Worm (Caenorhabditis elegans) whole organism, L2 larva: ENCODE measurements around the gene Y47D7A.17.

Experiments
- C34F6.9 ChIP-seq: fragments of 150-350 bp; optimal IDR thresholded peaks from 2 replicates; lab custom pipeline; 2014; ENCODE audit warnings: missing biosample characterization, missing genetic modification characterization
- F13H6.1 ChIP-seq: sonication (generic microtip); optimal IDR thresholded peaks from 2 replicates; lab custom pipeline; 2016; ENCODE audit warnings: missing genetic modification characterization, missing compliant biosample characterization
- Y55F3AM.14 ChIP-seq: fragments of 200-800 bp; sonication (Bioruptor generic); optimal IDR thresholded peaks from 2 replicates; lab custom pipeline; 2018; ENCODE audit warnings: mild to moderate bottlenecking, missing genetic modification characterization, missing compliant biosample characterization
- ZK546.5 ChIP-seq: sonication (generic microtip); optimal IDR thresholded peaks from 2 replicates; lab custom pipeline; 2017; ENCODE audit warnings: missing biosample characterization, missing genetic modification characterization
- alr-1 ChIP-seq: fragments of 150-350 bp; optimal IDR thresholded peaks from 2 replicates; lab custom pipeline; 2014; ENCODE audit warnings: missing biosample characterization, missing genetic modification characterization
- blmp-1 ChIP-seq: sonication (generic microtip); optimal IDR thresholded peaks from 2 replicates; lab custom pipeline; 2017; ENCODE audit warnings: missing genetic modification characterization, mild to moderate bottlenecking, missing compliant biosample characterization, antibody characterized with exemption, moderate library complexity; ENCODE audit not compliant: insufficient read depth
- ceh-16 ChIP-seq: fragments of 150-350 bp; optimal IDR thresholded peaks from 2 replicates; lab custom pipeline; 2014; ENCODE audit warnings: missing biosample characterization, missing genetic modification characterization
- ceh-82 ChIP-seq: fragments of 150-350 bp; optimal IDR thresholded peaks from 2 replicates; lab custom pipeline; 2014; ENCODE audit warnings: missing biosample characterization, missing genetic modification characterization
- crh-2 ChIP-seq: sonication (generic microtip); optimal IDR thresholded peaks from 2 replicates; lab custom pipeline; 2017; ENCODE audit warnings: missing biosample characterization, missing genetic modification characterization
- dmd-4 ChIP-seq: sonication (generic microtip); optimal IDR thresholded peaks from 2 replicates; lab custom pipeline; 2017; ENCODE audit warnings: missing biosample characterization, missing genetic modification characterization
- egl-27 ChIP-seq: sonication (generic microtip); optimal IDR thresholded peaks from 3 replicates; lab custom pipeline; 2017; ENCODE audit warnings: missing biosample characterization, missing genetic modification reagents, missing genetic modification characterization
- elt-1 ChIP-seq: fragments of 150-350 bp; optimal IDR thresholded peaks from 2 replicates; lab custom pipeline; 2014; ENCODE audit warnings: missing biosample characterization, missing genetic modification characterization
- elt-3 ChIP-seq: sonication (generic microtip); optimal IDR thresholded peaks from 2 replicates; lab custom pipeline; 2017; ENCODE audit warnings: missing biosample characterization, missing genetic modification characterization
- lin-11 ChIP-seq: fragments of 150-350 bp; sonication (generic microtip); optimal IDR thresholded peaks from 2 replicates; lab custom pipeline; 2014; ENCODE audit warnings: missing biosample characterization, missing genetic modification characterization, inconsistent platforms, mixed read lengths
- lin-13 ChIP-seq: fragments of 150-350 bp; optimal IDR thresholded peaks from 2 replicates; lab custom pipeline; 2014; ENCODE audit warnings: missing biosample characterization, missing genetic modification reagents, missing genetic modification characterization
- lin-39 ChIP-seq: fragments of 150-350 bp; optimal IDR thresholded peaks from 2 replicates; lab custom pipeline; 2014; ENCODE audit warnings: missing biosample characterization, missing genetic modification reagents, missing genetic modification characterization
- mab-5 ChIP-seq: fragments of 150-350 bp; optimal IDR thresholded peaks from 2 replicates; lab custom pipeline; 2014; ENCODE audit warnings: missing biosample characterization, missing genetic modification characterization
- mbf-1 ChIP-seq: sonication (generic microtip); optimal IDR thresholded peaks from 2 replicates; lab custom pipeline; 2017; ENCODE audit warnings: missing biosample characterization, missing genetic modification characterization
- mdl-1 ChIP-seq, 2 experiments: fragments of 150-350 bp in 1 of 2; sonication (generic microtip) in 1 of 2; optimal IDR thresholded peaks; 2 replicates each; lab custom pipeline; 2017; ENCODE audit warnings: missing biosample characterization in 2 of 2, missing genetic modification characterization in 2 of 2
- nhr-10 ChIP-seq: sonication (generic microtip); optimal IDR thresholded peaks from 2 replicates; lab custom pipeline; 2017; ENCODE audit warnings: missing biosample characterization, missing genetic modification characterization
- nhr-12 ChIP-seq: fragments of 150-350 bp; optimal IDR thresholded peaks from 2 replicates; lab custom pipeline; 2014; ENCODE audit warnings: missing biosample characterization, missing genetic modification characterization
- nhr-129 ChIP-seq: fragments of 150-350 bp; optimal IDR thresholded peaks from 2 replicates; lab custom pipeline; 2014; ENCODE audit warnings: missing biosample characterization, missing genetic modification characterization
- nhr-21 ChIP-seq: fragments of 150-350 bp; optimal IDR thresholded peaks from 2 replicates; lab custom pipeline; 2014; ENCODE audit warnings: missing biosample characterization, missing genetic modification characterization
- nhr-23 ChIP-seq: fragments of 150-350 bp; optimal IDR thresholded peaks from 2 replicates; lab custom pipeline; 2014; ENCODE audit warnings: missing biosample characterization, missing genetic modification reagents, missing genetic modification characterization
- nhr-237 ChIP-seq: fragments of 150-350 bp; optimal IDR thresholded peaks from 2 replicates; lab custom pipeline; 2014; ENCODE audit warnings: missing biosample characterization, missing genetic modification characterization
- nhr-77 ChIP-seq: fragments of 150-350 bp; optimal IDR thresholded peaks from 2 replicates; lab custom pipeline; 2014; ENCODE audit warnings: missing biosample characterization, missing genetic modification characterization
- skn-1 ChIP-seq: sonication (generic microtip); optimal IDR thresholded peaks from 2 replicates; lab custom pipeline; 2017; ENCODE audit warnings: missing biosample characterization, missing genetic modification characterization
- sma-9 ChIP-seq, 2 experiments: fragments of 150-350 bp in 1 of 2; sonication (generic microtip) in 1 of 2; optimal IDR thresholded peaks; 2 replicates each; lab custom pipeline; 2014 to 2016; ENCODE audit warnings: missing genetic modification characterization in 2 of 2, mild to moderate bottlenecking in 1 of 2, missing biosample characterization in 1 of 2, missing compliant biosample characterization in 1 of 2, missing genetic modification reagents in 1 of 2, moderate library complexity in 1 of 2
- snpc-4 ChIP-seq: fragments of 150-350 bp; optimal IDR thresholded peaks from 2 replicates; lab custom pipeline; 2014; ENCODE audit warnings: missing biosample characterization, missing genetic modification characterization
- unc-55 ChIP-seq: fragments of 150-350 bp; sonication (generic microtip); optimal IDR thresholded peaks from 3 replicates; lab custom pipeline; 2014; ENCODE audit warnings: missing biosample characterization, missing genetic modification reagents, missing genetic modification characterization
- unc-62 ChIP-seq: fragments of 150-350 bp; optimal IDR thresholded peaks from 2 replicates; lab custom pipeline; 2014; ENCODE audit warnings: missing biosample characterization, missing genetic modification reagents, missing genetic modification characterization
- zag-1 ChIP-seq: fragments of 150-350 bp; optimal IDR thresholded peaks from 2 replicates; lab custom pipeline; 2014; ENCODE audit warnings: missing biosample characterization, missing genetic modification characterization
- ztf-1 ChIP-seq: fragments of 200-800 bp; sonication (Bioruptor generic); conservative IDR thresholded peaks from 2 replicates; pipeline ENCODE4 v1.3.6; 2022; ENCODE audit warnings: missing genetic modification characterization, missing compliant biosample characterization
- ztf-11 ChIP-seq: sonication (generic microtip); optimal IDR thresholded peaks from 2 replicates; lab custom pipeline; 2017; ENCODE audit warnings: missing biosample characterization, missing genetic modification characterization

Y47D7A.17 gene

ce11 chrV:4429576-4429975 lies 18.0 kb upstream of the Y47D7A.17 start, which contains the start of gene Y47D7A.12:
Y47D7A.12 (minus strand) TSS chrV:4429676.
- TF ChIP-seq unc-55 (GFP tag; lab: Kevin White, UChicago) (no peak), elt-3 (tag; lab: Kevin White, UChicago) (no peak), ztf-11 (tag; lab: Kevin White, UChicago) (no peak), dmd-4 (tag; lab: Kevin White, UChicago) (no peak), nhr-21 (tag; lab: Kevin White, UChicago) (no peak), elt-1 (tag; lab: Kevin White, UChicago) (no peak), ceh-16 (no peak), blmp-1 (tag; lab: Kevin White, UChicago) (no peak), nhr-12 (tag; lab: Kevin White, UChicago) (no peak), nhr-77 (no peak), sma-9 (GFP tag; optimal IDR thresholded peaks at IDR 0.05; lab: Kevin White, UChicago) (no peak), sma-9 (tag; optimal IDR thresholded peaks at IDR 0.05; lab: Kevin White, UChicago) (no peak), lin-11 (tag; lab: Kevin White, UChicago) (no peak), C34F6.9 (no peak), egl-27 (no peak), alr-1 (tag; lab: Kevin White, UChicago) (no peak), mbf-1 (tag; lab: Kevin White, UChicago) (no peak), zag-1 (tag; lab: Kevin White, UChicago) (no peak)

- TF ChIP-seq ceh-82 (no peak), lin-11 (tag; lab: Kevin White, UChicago) (no peak), mdl-1 (tag; optimal IDR thresholded peaks at IDR 0.05; lab: Kevin White, UChicago) (no peak), ceh-16 (no peak), mab-5 (no peak), elt-3 (tag; lab: Kevin White, UChicago) (no peak), egl-27 (no peak), nhr-237 (tag; lab: Kevin White, UChicago) (no peak), C34F6.9 (no peak)
Measured at ce11 chrV:4428202-4428601, 16.6 kb upstream of the Y47D7A.17 start, which contains the start of gene Y47D7A.11. Y47D7A.11 (minus strand) TSS chrV:4428302.

- no peak for TF ChIP-seq Y55F3AM.14 (GFP tag; lab: Kevin White, UChicago)
- TF ChIP-seq, all 48 proteins: peak for 0
Measured at ce11 chrV:4423860-4424401, 12.3 kb upstream of the Y47D7A.17 start, which contains the start of the genes Y47D7A.9 and Y47D7A.19. Y47D7A.9 (minus strand) TSS chrV:4423960. Y47D7A.19 (plus strand) TSS chrV:4424351.

ce11 chrV:4423087-4423486 lies 11.5 kb upstream of the Y47D7A.17 start:
- no peak for TF ChIP-seq Y55F3AM.14 (GFP tag; lab: Kevin White, UChicago)
- TF ChIP-seq skn-1 (tag; lab: Kevin White, UChicago), result no peak
- TF ChIP-seq nhr-10, result no peak
- TF ChIP-seq unc-55 (GFP tag; lab: Kevin White, UChicago), result no peak
- no peak for TF ChIP-seq zag-1 (tag; lab: Kevin White, UChicago)
- TF ChIP-seq ZK546.5 (tag; lab: Kevin White, UChicago), result no peak
- TF ChIP-seq elt-1 (tag; lab: Kevin White, UChicago), result no peak
- TF ChIP-seq nhr-12 (tag; lab: Kevin White, UChicago), result no peak
- no peak for TF ChIP-seq F13H6.1 (tag; lab: Kevin White, UChicago)
- TF ChIP-seq, all 48 proteins: peak for 0

ce11 chrV:4422127-4422526 lies 10.5 kb upstream of the Y47D7A.17 start, which contains the start of gene skr-7:
skr-7 (plus strand) TSS chrV:4422427.
- TF ChIP-seq mdl-1 (tag; optimal IDR thresholded peaks at IDR 0.05; lab: Kevin White, UChicago) (no peak), ztf-1 (GFP tag; lab: Robert Waterston, UW) (no peak), unc-55 (GFP tag; lab: Kevin White, UChicago) (no peak), ceh-16 (no peak), unc-62 (GFP tag; lab: Kevin White, UChicago) (no peak), nhr-23 (tag; lab: Kevin White, UChicago) (no peak), snpc-4 (no peak), crh-2 (tag; lab: Kevin White, UChicago) (no peak), lin-13 (GFP tag; lab: Kevin White, UChicago) (no peak), Y55F3AM.14 (GFP tag; lab: Kevin White, UChicago) (no peak), nhr-237 (tag; lab: Kevin White, UChicago) (no peak), lin-39 (tag; lab: Kevin White, UChicago) (no peak), nhr-129 (no peak)
- TF ChIP-seq, all 48 proteins: peak for 0
